Worm (Caenorhabditis elegans): ENCODE measurements around the gene slc-17.4.

Gene slc-17.4

DNA sequence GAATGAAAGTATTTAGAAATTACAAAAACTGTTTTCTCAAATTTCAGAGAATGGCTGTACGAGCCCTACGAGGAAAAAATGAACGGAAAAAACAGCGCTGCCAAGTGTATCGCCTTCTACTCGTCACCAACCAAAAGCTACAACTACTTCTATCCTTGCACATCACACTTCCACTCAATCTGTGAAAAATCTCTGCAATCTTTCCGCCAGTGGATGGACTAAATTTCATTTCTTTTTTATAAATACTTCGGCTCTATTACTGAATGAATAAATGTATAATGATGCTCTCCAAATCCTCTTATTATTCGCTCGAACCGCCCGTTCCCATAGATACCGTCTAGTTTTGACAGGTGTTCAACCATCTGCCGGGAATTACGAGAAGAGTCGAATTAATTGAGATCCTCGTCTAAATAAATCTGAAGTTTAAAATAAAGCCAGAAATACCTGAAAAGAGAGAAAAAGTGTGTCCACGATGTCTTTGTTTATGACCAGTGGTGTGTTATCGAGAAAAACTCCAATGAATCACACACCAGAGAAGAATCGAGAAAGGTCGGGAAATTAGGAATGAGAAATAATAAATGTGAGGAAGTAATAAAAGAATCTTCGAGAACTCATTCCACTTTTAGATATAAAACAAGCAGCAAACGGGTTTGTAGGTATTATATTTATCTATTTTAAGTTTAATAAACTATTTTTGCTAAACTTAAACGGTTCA lies 13.9 kb downstream of the slc-17.4 start:
- TF ChIP-seq ama-1 (optimal IDR thresholded peaks at IDR 0.05) (peak; percentile 10), nhr-12 (tag; optimal IDR thresholded peaks at IDR 0.05) (no peak), nhr-77 (tag; optimal IDR thresholded peaks at IDR 0.05) (no peak), fos-1 (tag; optimal IDR thresholded peaks at IDR 0.05) (no peak), tbx-2 (tag; optimal IDR thresholded peaks at IDR 0.05) (no peak), unc-39 (tag; optimal IDR thresholded peaks at IDR 0.05) (no peak)

DNA sequence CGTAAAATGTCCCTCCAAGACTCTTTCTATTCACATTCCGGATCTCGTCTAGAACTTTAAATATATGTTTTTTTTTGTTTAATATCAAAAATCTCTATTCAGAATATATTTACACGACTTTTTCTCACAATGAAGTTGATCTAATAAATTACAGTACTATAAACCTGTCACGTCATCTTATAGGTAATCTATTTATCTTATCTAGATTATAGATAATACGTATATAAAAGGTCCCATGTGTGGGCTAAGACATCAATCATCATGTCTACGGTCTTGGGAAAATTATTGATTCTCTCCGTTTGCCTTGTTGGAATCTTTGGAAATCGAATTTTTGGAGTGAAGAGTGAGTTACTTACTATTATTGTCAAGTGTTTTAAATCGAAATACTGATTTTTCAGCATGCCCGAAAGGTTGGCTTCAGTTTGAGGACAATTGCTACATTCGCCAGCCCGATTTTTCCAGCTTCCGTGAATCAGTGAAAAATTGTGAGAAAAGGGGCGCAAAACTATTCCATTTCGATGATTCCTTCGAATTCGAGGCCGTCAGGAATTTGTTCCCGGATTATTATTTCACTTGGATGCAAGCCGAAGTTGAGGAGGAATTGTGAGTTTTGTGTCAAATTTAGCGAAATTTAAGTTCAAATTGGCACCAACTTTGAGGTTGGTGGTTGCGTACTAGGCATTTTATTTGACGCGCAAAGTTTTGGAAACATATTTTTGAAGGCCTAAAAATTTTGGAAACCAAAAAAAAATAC lies 14.7 kb downstream of the slc-17.4 start, which contains the start of gene clec-196:
Gene clec-196, plus strand, starts transcription at position 252 of the 754 bp plus-strand sequence.
- TF ChIP-seq ztf-4 (tag; optimal IDR thresholded peaks at IDR 0.05), result no peak
- no peak for TF ChIP-seq fos-1 (tag; optimal IDR thresholded peaks at IDR 0.05)
- no peak for TF ChIP-seq ztf-11 (tag; optimal IDR thresholded peaks at IDR 0.05)
- TF ChIP-seq nhr-12 (tag; optimal IDR thresholded peaks at IDR 0.05), result no peak
- peak; percentile 14 for TF ChIP-seq ama-1 (optimal IDR thresholded peaks at IDR 0.05)
- peak; percentile 19 for TF ChIP-seq hmg-11 (tag; optimal IDR thresholded peaks at IDR 0.05)
- TF ChIP-seq nfya-1 (tag; optimal IDR thresholded peaks at IDR 0.05; ENCODE audit: insufficient read depth), result peak; percentile 52
- no peak for TF ChIP-seq pqm-1 (tag; optimal IDR thresholded peaks at IDR 0.05)
- no peak for TF ChIP-seq elt-3 (tag; optimal IDR thresholded peaks at IDR 0.05)

DNA sequence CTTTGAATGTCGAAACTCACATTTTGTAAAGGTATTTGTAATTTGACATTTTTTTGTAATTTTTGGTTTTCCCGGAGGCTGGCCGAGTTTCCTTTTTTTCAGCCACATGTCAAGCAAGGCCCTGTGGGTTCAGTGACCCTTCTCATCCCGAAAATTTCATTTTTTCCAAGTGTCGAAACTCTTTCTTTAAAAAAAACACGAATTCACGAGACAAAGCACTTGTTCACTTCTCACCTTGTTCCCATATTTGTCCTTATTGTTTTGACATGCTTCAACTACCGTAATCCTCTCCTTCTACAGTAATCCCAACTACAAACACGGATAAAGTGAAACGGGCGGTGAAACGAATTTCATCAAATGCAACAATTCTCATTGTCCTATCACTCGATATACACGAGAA lies 16.3 kb downstream of the slc-17.4 start, which contains the start of gene lhfp-4:
Gene lhfp-4, plus strand, starts transcription at position 301 of the 400 bp plus-strand sequence.
- no peak for TF ChIP-seq eor-1 (tag; optimal IDR thresholded peaks at IDR 0.05)
- TF ChIP-seq skn-1 (tag; optimal IDR thresholded peaks at IDR 0.05), result no peak
- TF ChIP-seq unc-62 (GFP tag; optimal IDR thresholded peaks at IDR 0.05), result no peak
- TF ChIP-seq zag-1 (tag; optimal IDR thresholded peaks at IDR 0.05), result no peak
- no peak for TF ChIP-seq egl-5 (tag; optimal IDR thresholded peaks at IDR 0.05)
- TF ChIP-seq lsy-12 (tag; optimal IDR thresholded peaks at IDR 0.05), result no peak
- no peak for TF ChIP-seq ztf-11 (tag; optimal IDR thresholded peaks at IDR 0.05)
- no peak for TF ChIP-seq ztf-4 (tag; optimal IDR thresholded peaks at IDR 0.05)
- no peak for TF ChIP-seq egl-27 (tag; optimal IDR thresholded peaks at IDR 0.05)
- no peak for TF ChIP-seq ceh-16 (tag; optimal IDR thresholded peaks at IDR 0.05)
- no peak for TF ChIP-seq nhr-28 (tag; optimal IDR thresholded peaks at IDR 0.05)
- no peak for TF ChIP-seq fos-1 (tag; optimal IDR thresholded peaks at IDR 0.05)
- no peak for TF ChIP-seq sea-2 (GFP tag; optimal IDR thresholded peaks at IDR 0.05)
- no peak for TF ChIP-seq ceh-9 (tag; optimal IDR thresholded peaks at IDR 0.05)
- TF ChIP-seq pha-4 (tag; optimal IDR thresholded peaks at IDR 0.05), result no peak
- TF ChIP-seq snpc-4 (tag; optimal IDR thresholded peaks at IDR 0.05), result no peak
- TF ChIP-seq aly-2 (tag; optimal IDR thresholded peaks at IDR 0.05), result no peak
- no peak for TF ChIP-seq mdl-1 (tag; optimal IDR thresholded peaks at IDR 0.05)
- no peak for TF ChIP-seq fkh-10 (GFP tag; optimal IDR thresholded peaks at IDR 0.05)
- TF ChIP-seq jun-1 (tag; optimal IDR thresholded peaks at IDR 0.05), result no peak

DNA sequence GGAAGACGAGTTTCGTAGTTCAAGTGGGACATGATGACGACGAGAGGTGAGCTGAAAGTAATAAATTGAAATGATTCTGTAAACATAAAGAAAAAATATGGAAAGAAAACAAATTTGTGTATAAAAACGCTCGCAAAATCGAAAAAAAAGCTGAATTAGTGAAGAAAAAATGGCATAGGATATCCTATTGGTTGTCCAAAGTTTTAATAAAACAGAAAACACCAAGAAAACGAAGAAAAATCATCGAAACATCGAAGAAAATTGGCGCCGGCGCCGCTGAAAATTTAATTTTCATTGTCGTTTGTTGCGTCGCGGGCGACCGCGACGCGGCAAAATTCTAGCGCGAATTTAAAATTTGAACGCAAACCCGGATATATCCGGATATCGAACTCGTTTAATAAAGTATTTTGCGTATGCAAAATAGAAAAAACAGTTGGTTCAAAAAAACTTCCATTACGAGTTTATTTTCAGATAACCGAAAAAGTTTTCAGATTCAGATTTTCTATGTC lies 17.9 kb downstream of the slc-17.4 start, which contains the start of gene gln-5:
Gene gln-5, minus strand, starts transcription at position 51 of the 509 bp plus-strand sequence.
- no peak for TF ChIP-seq ceh-28 (tag; optimal IDR thresholded peaks at IDR 0.05)
- no peak for TF ChIP-seq unc-62 (GFP tag; optimal IDR thresholded peaks at IDR 0.05)
- no peak for TF ChIP-seq unc-39 (tag; optimal IDR thresholded peaks at IDR 0.05)
- TF ChIP-seq ceh-82 (tag; optimal IDR thresholded peaks at IDR 0.05), result no peak
- no peak for TF ChIP-seq elt-1 (tag; optimal IDR thresholded peaks at IDR 0.05)
- no peak for TF ChIP-seq tbx-2 (tag; optimal IDR thresholded peaks at IDR 0.05)
- TF ChIP-seq hmg-11 (tag; optimal IDR thresholded peaks at IDR 0.05), result no peak
- no peak for TF ChIP-seq ceh-16 (tag; optimal IDR thresholded peaks at IDR 0.05)
- no peak for TF ChIP-seq aly-2 (tag; optimal IDR thresholded peaks at IDR 0.05)
- no peak for TF ChIP-seq zag-1 (tag; optimal IDR thresholded peaks at IDR 0.05)
- TF ChIP-seq elt-3 (tag; optimal IDR thresholded peaks at IDR 0.05), result no peak
- TF ChIP-seq pha-4 (tag; optimal IDR thresholded peaks at IDR 0.05), result no peak

DNA sequence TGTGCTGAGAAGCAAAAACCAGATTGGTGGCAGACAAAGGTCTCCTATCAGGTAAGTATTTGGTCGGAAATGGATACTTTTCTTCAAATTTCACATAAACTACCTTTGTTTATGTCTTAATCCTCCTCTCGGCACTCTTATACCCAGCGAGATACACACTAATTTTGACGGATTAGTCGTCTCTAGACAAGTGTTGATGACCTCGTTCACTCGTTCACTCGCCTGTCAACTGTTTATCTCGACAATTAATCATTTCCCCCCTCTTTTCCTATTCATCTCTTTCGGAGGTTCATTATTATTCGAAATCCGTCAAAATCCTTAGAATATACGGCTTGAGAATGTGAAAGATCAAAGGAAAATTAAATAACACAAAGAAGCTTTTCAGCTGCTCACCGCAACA lies 21.8 kb downstream of the slc-17.4 start:
- peak; percentile 25 for TF ChIP-seq nhr-25 (tag; optimal IDR thresholded peaks at IDR 0.05)
- no peak for TF ChIP-seq egl-27 (tag; optimal IDR thresholded peaks at IDR 0.05)
